Worm (Caenorhabditis elegans) whole organism, L4 larva: ENCODE results near the gene ndus-8.
A peak's percentile ranks its signal among the peaks of the same experiment; 100 is the strongest.

Source experiments
- D1046.2 ChIP-seq: fragments of 200-800 bp; sonication (Bioruptor generic); IDR thresholded peaks from 2 replicates; pipeline ENCODE4 v1.3.6; 2022; ENCODE audit warnings: missing genetic modification characterization, missing compliant biosample characterization
- F44E2.7 ChIP-seq: fragments of 200-800 bp; sonication (Bioruptor generic); IDR thresholded peaks from 2 replicates; pipeline ENCODE4 v2.1.2; 2022; ENCODE audit warnings: missing genetic modification characterization, missing compliant biosample characterization
- Y105C5A.15 ChIP-seq: fragments of 200-800 bp; sonication (Bioruptor generic); IDR thresholded peaks from 2 replicates; pipeline ENCODE4 v1.3.6; 2022; ENCODE audit warnings: missing genetic modification characterization, missing compliant biosample characterization
- Y5F2A.4 ChIP-seq: fragments of 200-800 bp; sonication (Bioruptor generic); optimal IDR thresholded peaks from 2 replicates; lab custom pipeline; 2018; ENCODE audit warnings: mild to moderate bottlenecking, missing genetic modification characterization, missing compliant biosample characterization
- aha-1 ChIP-seq: fragments of 150-350 bp; peaks from one replicate; lab custom pipeline; 2014; ENCODE audit warnings: missing biosample characterization, missing genetic modification characterization
- aly-2 ChIP-seq: sonication (generic microtip); optimal IDR thresholded peaks from 2 replicates; lab custom pipeline; 2018; ENCODE audit warnings: missing biosample characterization, missing genetic modification characterization
- ama-1 ChIP-seq: fragments of 150-350 bp; optimal IDR thresholded peaks from 2 replicates; lab custom pipeline; 2014; ENCODE audit warnings: inconsistent platforms, mixed read lengths
- ceh-32 ChIP-seq: sonication (generic microtip); optimal IDR thresholded peaks from 2 replicates; lab custom pipeline; 2016; ENCODE audit warnings: mild to moderate bottlenecking, missing genetic modification characterization, missing compliant biosample characterization; ENCODE audit not compliant: poor library complexity
- ces-1 ChIP-seq: fragments of 150-350 bp; sonication (generic microtip); optimal IDR thresholded peaks from 4 replicates; lab custom pipeline; 2014; ENCODE audit warnings: missing biosample characterization, missing genetic modification reagents, missing genetic modification characterization
- cey-2 ChIP-seq: sonication (generic microtip); optimal IDR thresholded peaks from 3 replicates; lab custom pipeline; 2017; ENCODE audit warnings: missing genetic modification characterization, mild to moderate bottlenecking, missing compliant biosample characterization, antibody characterized with exemption, borderline replicate concordance; ENCODE audit not compliant: insufficient read depth
- dpl-1 ChIP-seq: fragments of 150-350 bp; optimal IDR thresholded peaks from 2 replicates; lab custom pipeline; 2014; ENCODE audit warnings: missing biosample characterization, missing genetic modification reagents, missing genetic modification characterization
- duxl-1 ChIP-seq: sonication (generic microtip); optimal IDR thresholded peaks from 2 replicates; lab custom pipeline; 2016; ENCODE audit warnings: mild to moderate bottlenecking, missing genetic modification characterization, moderate library complexity, missing compliant biosample characterization; ENCODE audit not compliant: poor library complexity
- dve-1 ChIP-seq: sonication (generic microtip); optimal IDR thresholded peaks from 2 replicates; lab custom pipeline; 2017; ENCODE audit warnings: antibody characterized with exemption, mild to moderate bottlenecking, missing genetic modification characterization, missing compliant biosample characterization; ENCODE audit not compliant: insufficient read depth
- fos-1 ChIP-seq: fragments of 150-350 bp; optimal IDR thresholded peaks from 2 replicates; lab custom pipeline; 2014; ENCODE audit warnings: missing biosample characterization, missing genetic modification characterization
- gei-8 ChIP-seq: fragments of 200-800 bp; sonication (Bioruptor generic); optimal IDR thresholded peaks from 2 replicates; lab custom pipeline; 2018; ENCODE audit warnings: mild to moderate bottlenecking, missing genetic modification characterization, missing compliant biosample characterization
- hif-1 ChIP-seq, 2 experiments: sonication (generic microtip); optimal IDR thresholded peaks; 2 replicates each; lab custom pipeline; 2016 to 2017; ENCODE audit warnings: missing compliant biosample characterization in 2 of 2, missing genetic modification characterization in 2 of 2, missing genetic modification reagents in 2 of 2, missing genotype in 2 of 2, mild to moderate bottlenecking in 1 of 2
- hlh-11 ChIP-seq: fragments of 200-800 bp; sonication (Bioruptor generic); optimal IDR thresholded peaks from 2 replicates; lab custom pipeline; 2018; ENCODE audit warnings: mild to moderate bottlenecking, missing genetic modification characterization, missing compliant biosample characterization
- hlh-30 ChIP-seq: sonication (generic microtip); optimal IDR thresholded peaks from 2 replicates; lab custom pipeline; 2017; ENCODE audit warnings: antibody characterized with exemption, mild to moderate bottlenecking, missing genetic modification characterization, missing compliant biosample characterization; ENCODE audit not compliant: insufficient read depth
- lin-1 ChIP-seq: fragments of 200-800 bp; sonication (Bioruptor generic); IDR thresholded peaks from 2 replicates; pipeline ENCODE4 v1.3.6; 2022; ENCODE audit warnings: missing genetic modification reagents, missing genetic modification characterization, missing compliant biosample characterization
- lin-15B ChIP-seq: fragments of 150-350 bp; sonication (generic microtip); optimal IDR thresholded peaks from 3 replicates; lab custom pipeline; 2014; ENCODE audit warnings: missing biosample characterization, missing genetic modification characterization
- lin-39 ChIP-seq: fragments of 150-350 bp; optimal IDR thresholded peaks from 2 replicates; lab custom pipeline; 2014; ENCODE audit warnings: missing biosample characterization, missing genetic modification reagents, missing genetic modification characterization
- lsy-2 ChIP-seq, 2 experiments: fragments of 150-350 bp in 1 of 2; sonication (generic microtip) in 1 of 2; optimal IDR thresholded peaks; 2 replicates each; lab custom pipeline; 2014 to 2017; ENCODE audit warnings: missing biosample characterization in 2 of 2, missing genetic modification characterization in 2 of 2
- madf-5 ChIP-seq, 2 experiments: fragments of 200-800 bp; sonication (Bioruptor generic); IDR thresholded peaks; 2 replicates each; pipeline ENCODE4 v1.3.6; 2022; ENCODE audit warnings: missing compliant biosample characterization in 2 of 2, missing genetic modification characterization in 2 of 2
- mdl-1 ChIP-seq, 2 experiments: fragments of 150-350 bp in 1 of 2; sonication (generic microtip) in 1 of 2; optimal IDR thresholded peaks; 2 replicates each; lab custom pipeline; 2014 to 2017; ENCODE audit warnings: missing biosample characterization in 2 of 2, missing genetic modification characterization in 2 of 2
- mep-1 ChIP-seq: fragments of 150-350 bp; sonication (generic microtip); optimal IDR thresholded peaks from 3 replicates; lab custom pipeline; 2014; ENCODE audit warnings: missing biosample characterization, missing genetic modification characterization
- mxl-3 ChIP-seq: fragments of 200-800 bp; sonication (Bioruptor generic); optimal IDR thresholded peaks from 2 replicates; lab custom pipeline; 2018; ENCODE audit warnings: mild to moderate bottlenecking, missing genetic modification characterization, missing compliant biosample characterization
- nhr-11 ChIP-seq: fragments of 150-350 bp; optimal IDR thresholded peaks from 2 replicates; lab custom pipeline; 2014; ENCODE audit warnings: missing biosample characterization, missing genetic modification characterization
- nhr-25 ChIP-seq: sonication (generic microtip); optimal IDR thresholded peaks from 2 replicates; lab custom pipeline; 2017; ENCODE audit warnings: missing genetic modification characterization, mild to moderate bottlenecking, missing compliant biosample characterization, antibody characterized with exemption, moderate library complexity, borderline replicate concordance; ENCODE audit not compliant: insufficient read depth
- nhr-28 ChIP-seq: fragments of 150-350 bp; optimal IDR thresholded peaks from 2 replicates; lab custom pipeline; 2014; ENCODE audit warnings: missing biosample characterization, missing genetic modification characterization
- nhr-76 ChIP-seq: fragments of 150-350 bp; optimal IDR thresholded peaks from 2 replicates; lab custom pipeline; 2014; ENCODE audit warnings: missing biosample characterization, missing genetic modification characterization
- nhr-77 ChIP-seq: fragments of 150-350 bp; optimal IDR thresholded peaks from 2 replicates; lab custom pipeline; 2014; ENCODE audit warnings: missing biosample characterization, missing genetic modification characterization
- php-3 ChIP-seq: fragments of 200-800 bp; sonication (Bioruptor generic); IDR thresholded peaks from 2 replicates; pipeline ENCODE4 v1.3.6; 2022; ENCODE audit warnings: missing genetic modification reagents, missing genetic modification characterization, missing compliant biosample characterization
- pqm-1 ChIP-seq: sonication (generic microtip); optimal IDR thresholded peaks from 2 replicates; lab custom pipeline; 2017; ENCODE audit warnings: missing biosample characterization, missing genetic modification characterization
- skn-1 ChIP-seq: fragments of 150-350 bp; optimal IDR thresholded peaks from 2 replicates; lab custom pipeline; 2014; ENCODE audit warnings: missing biosample characterization, missing genetic modification characterization
- tra-1 ChIP-seq: fragments of 200-800 bp; sonication (Bioruptor generic); IDR thresholded peaks from 2 replicates; pipeline ENCODE4 v1.3.6; 2022; ENCODE audit warnings: missing genetic modification reagents, missing genetic modification characterization, missing compliant biosample characterization
- unc-62 ChIP-seq, 3 experiments: fragments of 150-350 bp in 1 of 3; sonication (generic microtip); optimal IDR thresholded peaks in 2 of 3; peaks in 1 of 3; 1 replicate in 1 of 3; 2 replicates in 2 of 3; lab custom pipeline; 2014 to 2017; ENCODE audit warnings: missing biosample characterization in 3 of 3, missing genetic modification characterization in 3 of 3, missing genetic modification reagents in 3 of 3, missing genotype in 1 of 3
- vab-7 ChIP-seq: fragments of 200-800 bp; sonication (Bioruptor generic); IDR thresholded peaks from 2 replicates; pipeline ENCODE4 v1.3.6; 2022; ENCODE audit warnings: missing genetic modification reagents, missing genetic modification characterization, missing compliant biosample characterization
- zfp-2 ChIP-seq: sonication (generic microtip); optimal IDR thresholded peaks from 2 replicates; lab custom pipeline; 2016; ENCODE audit warnings: mild to moderate bottlenecking, missing genetic modification characterization, missing compliant biosample characterization
- ztf-11 ChIP-seq: fragments of 150-350 bp; optimal IDR thresholded peaks from 2 replicates; lab custom pipeline; 2014; ENCODE audit warnings: missing biosample characterization, missing genetic modification characterization
- ztf-7 ChIP-seq: fragments of 150-350 bp; optimal IDR thresholded peaks from 2 replicates; lab custom pipeline; 2014; ENCODE audit warnings: missing biosample characterization, missing genetic modification characterization

Gene ndus-8

DNA sequence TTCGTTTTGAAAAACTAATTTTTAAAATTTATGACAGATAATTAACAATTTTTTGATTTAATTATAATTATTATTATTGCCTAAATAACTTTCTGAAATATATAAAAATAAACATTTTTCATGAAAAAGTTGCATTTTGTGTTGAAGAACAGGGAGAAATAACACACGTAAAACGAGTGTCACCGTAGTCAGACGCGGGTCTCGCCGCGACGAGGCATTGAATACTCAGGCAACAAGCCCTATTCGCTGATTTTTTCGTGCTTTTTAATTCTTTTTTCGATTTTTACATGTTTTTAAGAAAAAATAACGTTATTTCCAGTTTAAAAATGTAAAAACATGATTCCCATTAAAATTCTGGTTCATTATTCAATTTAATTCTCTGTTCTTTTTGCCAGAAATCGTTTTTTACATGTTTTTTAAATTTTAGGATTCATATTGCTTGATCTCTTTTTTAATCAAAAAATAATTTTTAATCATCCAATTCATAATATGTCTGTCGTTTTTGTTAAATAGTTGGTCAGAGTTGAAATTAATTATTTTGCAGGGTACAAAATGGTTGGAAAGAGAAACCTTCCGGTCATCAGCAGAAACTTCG lies 26.0 kb downstream of the ndus-8 start, which contains the start of gene rpl-6 (continued):
- TF ChIP-seq nhr-76 (tag; lab: Kevin White, UChicago) (no peak), lin-1 (GFP tag; lab: Robert Waterston, UW) (no peak), D1046.2 (GFP tag; lab: Robert Waterston, UW) (peak; percentile 99), Y5F2A.4 (GFP tag; lab: Kevin White, UChicago) (no peak), ztf-11 (tag; lab: Kevin White, UChicago) (no peak), dve-1 (tag; lab: Kevin White, UChicago) (peak; percentile 86), ama-1 (peak; percentile 33), zfp-2 (tag; lab: Kevin White, UChicago) (peak; percentile 81), nhr-28 (peak; percentile 88), madf-5 (GFP tag; IDR thresholded peaks at IDR 0.05; lab: Robert Waterston, UW) (no peak)
- TF ChIP-seq, all 104 proteins: peak for 50

DNA sequence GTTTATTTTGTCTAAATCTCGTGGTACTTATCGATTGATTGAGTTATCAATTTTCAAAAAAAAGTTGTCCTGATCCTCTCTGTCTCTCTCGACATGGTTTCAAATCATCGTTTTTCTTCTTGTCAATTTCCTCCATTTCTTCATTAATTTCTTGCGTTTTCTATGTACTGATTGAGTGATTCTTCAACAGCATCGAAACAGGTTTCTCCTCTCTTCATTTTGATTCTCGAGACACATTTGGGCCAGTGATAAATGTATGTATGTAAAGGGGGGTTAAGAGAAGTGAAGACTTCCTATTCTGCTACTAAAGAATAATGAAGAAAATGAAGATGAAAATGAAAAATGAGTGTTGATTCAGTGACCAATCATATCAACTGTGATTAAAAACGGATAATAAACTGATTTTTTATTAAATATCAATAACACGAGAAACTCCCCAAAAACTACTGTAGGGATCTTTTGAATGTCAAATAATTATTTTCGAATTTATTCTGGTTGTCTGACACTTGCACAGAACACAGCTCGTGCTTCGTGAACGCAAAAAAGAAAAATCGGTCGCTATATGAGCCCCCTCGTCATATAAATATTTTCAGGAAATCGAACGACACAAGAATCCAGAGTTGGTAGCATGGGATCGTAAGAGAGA lies 30.7 kb downstream of the ndus-8 start:
- TF ChIP-seq mxl-3 (peak; percentile 37), gei-8 (GFP tag; lab: Kevin White, UChicago) (no peak), hlh-11 (tag; lab: Kevin White, UChicago) (peak; percentile 35), tra-1 (GFP tag; lab: Robert Waterston, UW) (0 out of 2 replicates have a peak, but pooled peaks have one; percentile 37), nhr-28 (peak; percentile 66), lsy-2 (tag; optimal IDR thresholded peaks at IDR 0.05; lab: Kevin White, UChicago) (peak in 1 of 2 experiments; percentile 49), hif-1 (tag; optimal IDR thresholded peaks at IDR 0.05; lab: Kevin White, UChicago) (no peak), dpl-1 (GFP tag; lab: Kevin White, UChicago) (peak; percentile 7), cey-2 (tag; lab: Kevin White, UChicago) (peak; percentile 73), aha-1 (tag; lab: Kevin White, UChicago) (peak; percentile 95), mdl-1 (tag; optimal IDR thresholded peaks at IDR 0.05; lab: Kevin White, UChicago) (peak in 1 of 2 experiments; percentile 50), D1046.2 (GFP tag; lab: Robert Waterston, UW) (no peak), hlh-30 (tag; lab: Kevin White, UChicago) (peak; percentile 17)
- TF ChIP-seq, all 104 proteins: peak for 10

DNA sequence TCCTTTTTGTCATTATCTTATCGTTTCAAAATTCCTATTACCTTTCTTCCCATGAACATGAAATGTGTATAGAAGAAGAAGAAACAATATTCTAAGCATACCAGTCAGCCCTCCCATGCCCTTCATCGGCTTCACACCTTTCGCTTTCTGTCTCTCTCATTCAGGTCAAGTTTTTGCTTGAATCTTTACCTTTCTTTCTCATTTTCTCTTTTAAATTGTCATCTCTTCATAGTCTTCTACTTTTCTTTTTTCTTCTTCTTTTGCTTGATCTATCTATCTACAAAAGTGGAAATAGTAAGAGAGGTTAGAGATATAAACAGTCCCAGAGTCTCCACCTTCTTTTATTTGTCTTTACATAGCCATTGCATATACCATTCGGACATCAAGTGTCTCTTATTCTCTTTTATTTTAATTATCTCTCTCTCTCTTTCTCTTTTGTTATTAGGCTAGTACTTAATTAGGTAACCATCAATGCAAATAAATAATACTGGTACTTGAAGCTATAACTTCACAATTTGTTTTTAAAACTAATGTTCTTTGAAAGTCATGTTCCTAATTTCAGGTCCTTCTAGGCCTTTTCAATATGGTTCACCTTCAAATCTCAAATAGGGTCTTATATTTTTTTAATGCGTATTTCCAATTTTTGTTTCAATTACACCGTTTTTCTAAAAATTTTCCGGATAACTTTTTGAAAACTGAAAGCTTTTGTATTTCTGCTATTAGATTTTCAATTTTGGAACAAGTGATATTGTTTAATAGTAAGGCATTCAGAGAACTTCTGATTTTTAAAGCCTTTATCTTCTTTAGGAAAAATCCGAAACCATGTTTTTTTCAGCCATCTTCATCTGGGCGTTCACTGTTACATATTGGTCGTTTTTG lies 32.4 kb downstream of the ndus-8 start, which contains the start of gene dpy-31:
dpy-31 (plus strand) TSS at position 829 of the 879 bp plus-strand sequence.
- TF ChIP-seq php-3 (GFP tag; lab: Robert Waterston, UW), result no peak
- no peak for TF ChIP-seq hif-1 (tag; optimal IDR thresholded peaks at IDR 0.05; lab: Kevin White, UChicago)
- no peak for TF ChIP-seq F44E2.7 (GFP tag; lab: Robert Waterston, UW)
- no peak for TF ChIP-seq Y105C5A.15 (GFP tag; lab: Robert Waterston, UW)
- peak; percentile 58 for TF ChIP-seq mep-1 (tag; lab: Kevin White, UChicago)
- no peak for TF ChIP-seq mxl-3
- TF ChIP-seq fos-1 (tag; lab: Kevin White, UChicago), result no peak
- TF ChIP-seq D1046.2 (GFP tag; lab: Robert Waterston, UW), result no peak
- peak; percentile 13 for TF ChIP-seq hlh-11 (tag; lab: Kevin White, UChicago)
- no peak for TF ChIP-seq lin-39 (tag; lab: Kevin White, UChicago)
- TF ChIP-seq lin-15B (tag; lab: Kevin White, UChicago), result no peak
- TF ChIP-seq vab-7 (GFP tag; lab: Robert Waterston, UW), result no peak
- no peak for TF ChIP-seq skn-1 (tag; lab: Kevin White, UChicago)
- TF ChIP-seq ztf-7 (tag; lab: Kevin White, UChicago), result no peak
- no peak for TF ChIP-seq ceh-32 (tag; lab: Kevin White, UChicago)
- TF ChIP-seq nhr-25 (tag; lab: Kevin White, UChicago), result peak; percentile 64
- no peak for TF ChIP-seq ces-1 (GFP tag; lab: Kevin White, UChicago)
- peak in 1 of 2 experiments; percentile 95 for TF ChIP-seq unc-62 (GFP tag; optimal IDR thresholded peaks at IDR 0.05 in 1 of 2; lab: Kevin White, UChicago)
- no peak for TF ChIP-seq unc-62 (tag; optimal IDR thresholded peaks at IDR 0.05; lab: Kevin White, UChicago)
- TF ChIP-seq cey-2 (tag; lab: Kevin White, UChicago), result peak; percentile 34
- TF ChIP-seq nhr-77 (tag; lab: Kevin White, UChicago), result peak; percentile 12
- TF ChIP-seq Y5F2A.4 (GFP tag; lab: Kevin White, UChicago), result no peak
- TF ChIP-seq nhr-11 (tag; lab: Kevin White, UChicago), result no peak
- TF ChIP-seq pqm-1, result no peak
- TF ChIP-seq duxl-1, result no peak
- TF ChIP-seq dve-1 (tag; lab: Kevin White, UChicago), result peak; percentile 40
- peak; percentile 21 for TF ChIP-seq nhr-28
- peak in 1 of 2 experiments; percentile 15 for TF ChIP-seq mdl-1 (tag; optimal IDR thresholded peaks at IDR 0.05; lab: Kevin White, UChicago)
- TF ChIP-seq aly-2 (tag; lab: Kevin White, UChicago), result no peak
- peak in 1 of 2 experiments; percentile 44 for TF ChIP-seq lsy-2 (tag; optimal IDR thresholded peaks at IDR 0.05; lab: Kevin White, UChicago)
